Worm (Caenorhabditis elegans): ENCODE data around the gene hsp-25.

The hsp-25 gene

ce11 chrX:6050849-6051248 lies 11.4 kb upstream of the hsp-25 start:
- TF ChIP-seq pes-1 (GFP tag; IDR thresholded peaks at IDR 0.05) (no peak), tra-4 (tag; optimal IDR thresholded peaks at IDR 0.05) (no peak)

- TF ChIP-seq tbx-11 (GFP tag; IDR thresholded peaks at IDR 0.05) (no peak), tbx-37 (GFP tag; conservative IDR thresholded peaks at IDR 0.05) (no peak), ceh-13 (GFP tag; optimal IDR thresholded peaks at IDR 0.05) (no peak), ets-7 (tag; optimal IDR thresholded peaks at IDR 0.05) (no peak), hnd-1 (tag; optimal IDR thresholded peaks at IDR 0.05) (no peak), ceh-36 (tag; optimal IDR thresholded peaks at IDR 0.05) (no peak), flt-1 (GFP tag; IDR thresholded peaks at IDR 0.05) (no peak), tra-4 (tag; optimal IDR thresholded peaks at IDR 0.05) (no peak), ama-1 (optimal IDR thresholded peaks at IDR 0.05) (no peak), pes-1 (GFP tag; IDR thresholded peaks at IDR 0.05) (no peak), hmbx-1 (tag; optimal IDR thresholded peaks at IDR 0.05) (no peak), aly-1 (tag; optimal IDR thresholded peaks at IDR 0.05) (no peak), sea-1 (GFP tag; conservative IDR thresholded peaks at IDR 0.05) (no peak), F13C5.2 (tag; optimal IDR thresholded peaks at IDR 0.05) (no peak), B0310.2 (tag; optimal IDR thresholded peaks at IDR 0.05) (no peak), hmg-4 (GFP tag; optimal IDR thresholded peaks at IDR 0.05) (no peak)
Measured at ce11 chrX:6050078-6050477, 10.6 kb upstream of the hsp-25 start.

DNA sequence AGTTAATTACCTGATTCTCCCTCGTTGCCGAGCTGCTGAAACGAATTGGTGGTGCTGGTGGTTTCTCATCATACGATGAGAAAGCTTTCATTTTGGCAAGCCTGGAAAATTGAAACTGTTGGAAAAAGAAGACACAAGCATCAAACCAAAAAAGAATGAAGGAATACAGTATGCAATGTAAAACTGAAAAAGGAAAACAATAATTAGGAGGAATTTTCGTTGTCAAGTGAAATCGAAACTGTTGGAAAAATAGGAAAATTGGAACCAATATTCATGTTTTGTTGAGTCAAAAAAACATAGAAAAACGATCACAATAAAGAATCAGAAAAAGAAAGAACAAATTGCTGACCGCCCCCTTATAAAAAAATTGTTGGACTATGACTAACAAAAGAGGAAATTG lies 9.1 kb upstream of the hsp-25 start, which contains the start of gene pak-1:
TSS of gene pak-1 (minus strand) at position 101 of the 400 bp plus-strand sequence.
- no peak for TF ChIP-seq sea-1 (GFP tag; conservative IDR thresholded peaks at IDR 0.05)
- no peak for TF ChIP-seq tbx-37 (GFP tag; conservative IDR thresholded peaks at IDR 0.05)
- TF ChIP-seq pes-1 (GFP tag; IDR thresholded peaks at IDR 0.05): no peak
- TF ChIP-seq hnd-1 (tag; optimal IDR thresholded peaks at IDR 0.05): no peak
- no peak for TF ChIP-seq ama-1 (optimal IDR thresholded peaks at IDR 0.05)
- no peak for TF ChIP-seq tbx-11 (GFP tag; IDR thresholded peaks at IDR 0.05)
- TF ChIP-seq hmbx-1 (tag; optimal IDR thresholded peaks at IDR 0.05): no peak
- TF ChIP-seq scrt-1 (GFP tag; IDR thresholded peaks at IDR 0.05): no peak
- no peak for TF ChIP-seq F13C5.2 (tag; optimal IDR thresholded peaks at IDR 0.05)
- no peak for TF ChIP-seq ceh-13 (GFP tag; optimal IDR thresholded peaks at IDR 0.05)
- no peak for TF ChIP-seq B0310.2 (tag; optimal IDR thresholded peaks at IDR 0.05)
- no peak for TF ChIP-seq aly-1 (tag; optimal IDR thresholded peaks at IDR 0.05)
- no peak for TF ChIP-seq tra-4 (tag; optimal IDR thresholded peaks at IDR 0.05)

DNA sequence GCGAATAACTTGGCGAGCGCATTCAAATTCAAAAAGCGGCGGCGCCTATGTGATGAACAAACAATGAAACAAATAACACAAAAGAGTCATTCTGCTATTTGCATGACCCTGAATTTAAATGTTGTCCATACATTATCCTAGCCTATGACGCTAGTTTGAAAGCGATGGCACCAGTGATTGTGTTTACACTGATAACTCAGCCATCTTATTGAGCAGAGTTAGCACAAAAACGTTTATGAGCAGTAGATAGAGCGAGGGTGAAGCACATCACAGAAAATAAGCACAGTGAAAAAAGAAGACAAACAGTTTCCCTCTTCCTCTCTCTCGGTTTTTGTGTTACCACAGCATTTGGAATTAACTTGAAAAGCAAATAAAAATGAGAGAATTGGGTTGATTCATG lies 3.8 kb upstream of the hsp-25 start:
- TF ChIP-seq scrt-1 (GFP tag; IDR thresholded peaks at IDR 0.05) (no peak), F13C5.2 (tag; optimal IDR thresholded peaks at IDR 0.05) (no peak), tbx-37 (GFP tag; conservative IDR thresholded peaks at IDR 0.05) (no peak), hmbx-1 (tag; optimal IDR thresholded peaks at IDR 0.05) (no peak)

DNA sequence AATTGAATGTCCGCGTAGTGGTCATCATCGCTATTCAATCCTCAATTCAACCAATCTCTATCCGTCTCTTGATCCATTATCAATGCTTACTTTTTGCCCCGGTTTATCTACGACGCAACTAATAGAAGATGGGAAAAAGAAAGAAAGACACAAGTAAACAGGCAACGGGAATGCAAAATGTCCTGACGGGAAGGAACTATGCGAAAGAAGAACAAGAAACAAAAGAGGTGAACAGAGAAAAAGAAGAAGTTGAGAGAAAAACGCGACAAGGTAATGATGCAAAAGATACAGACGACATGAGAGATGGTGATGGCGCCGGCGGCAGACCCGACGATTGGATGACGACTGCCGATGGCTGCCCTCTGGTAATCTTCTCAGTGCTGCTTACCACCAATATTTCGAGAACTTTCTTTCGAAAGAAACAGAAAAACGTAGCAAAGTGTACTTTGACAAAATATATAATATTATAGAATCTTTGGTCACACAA lies 2.6 kb upstream of the hsp-25 start:
- TF ChIP-seq B0310.2 (tag; optimal IDR thresholded peaks at IDR 0.05): no peak
- no peak for TF ChIP-seq tra-4 (tag; optimal IDR thresholded peaks at IDR 0.05)
- TF ChIP-seq flt-1 (GFP tag; IDR thresholded peaks at IDR 0.05): no peak
- no peak for TF ChIP-seq aly-1 (tag; optimal IDR thresholded peaks at IDR 0.05)
- no peak for TF ChIP-seq scrt-1 (GFP tag; IDR thresholded peaks at IDR 0.05)
- TF ChIP-seq ets-7 (tag; optimal IDR thresholded peaks at IDR 0.05): no peak
- no peak for TF ChIP-seq ama-1 (optimal IDR thresholded peaks at IDR 0.05)
- TF ChIP-seq ceh-36 (tag; optimal IDR thresholded peaks at IDR 0.05): no peak
- TF ChIP-seq sea-1 (GFP tag; conservative IDR thresholded peaks at IDR 0.05): no peak
- no peak for TF ChIP-seq hmbx-1 (tag; optimal IDR thresholded peaks at IDR 0.05)
- TF ChIP-seq hmg-4 (GFP tag; optimal IDR thresholded peaks at IDR 0.05): no peak
- no peak for TF ChIP-seq F13C5.2 (tag; optimal IDR thresholded peaks at IDR 0.05)

- no peak for TF ChIP-seq flt-1 (GFP tag; IDR thresholded peaks at IDR 0.05)
- no peak for TF ChIP-seq ama-1 (optimal IDR thresholded peaks at IDR 0.05)
- no peak for TF ChIP-seq hnd-1 (tag; optimal IDR thresholded peaks at IDR 0.05)
Measured at ce11 chrX:6041094-6041441, 1.6 kb upstream of the hsp-25 start.

- no peak for TF ChIP-seq pes-1 (GFP tag; IDR thresholded peaks at IDR 0.05)
- TF ChIP-seq hmbx-1 (tag; optimal IDR thresholded peaks at IDR 0.05): no peak
- peak; percentile 56 for TF ChIP-seq hmg-4 (GFP tag; optimal IDR thresholded peaks at IDR 0.05)
- TF ChIP-seq sea-1 (GFP tag; conservative IDR thresholded peaks at IDR 0.05): no peak
- TF ChIP-seq aly-1 (tag; optimal IDR thresholded peaks at IDR 0.05): no peak
- no peak for TF ChIP-seq scrt-1 (GFP tag; IDR thresholded peaks at IDR 0.05)
- no peak for TF ChIP-seq ceh-13 (GFP tag; optimal IDR thresholded peaks at IDR 0.05)
Measured at ce11 chrX:6040435-6041093, 1.1 kb upstream of the hsp-25 start.

DNA sequence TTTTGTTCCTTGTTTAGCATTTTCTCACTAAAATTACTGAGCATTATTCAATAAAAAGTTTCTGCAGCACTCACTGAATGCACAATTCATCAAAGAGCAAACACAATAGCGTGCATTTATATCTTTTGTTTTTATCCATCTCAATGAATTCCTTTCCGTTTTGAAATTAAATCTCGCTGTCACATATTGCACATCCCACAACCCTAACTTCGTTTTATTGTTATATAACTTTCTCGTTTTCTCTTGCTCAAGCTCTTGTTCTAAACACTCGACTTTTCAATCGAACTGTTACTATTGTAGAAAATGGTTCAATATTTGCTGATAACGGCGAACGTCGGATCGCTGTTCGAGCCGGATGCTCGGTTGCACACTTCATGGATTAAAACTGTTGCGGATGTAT lies 8.3 kb downstream of the hsp-25 start, which contains the start of gene ipp-5:
TSS of gene ipp-5 (plus strand) at position 301 of the 400 bp plus-strand sequence.
- TF ChIP-seq ceh-36 (tag; optimal IDR thresholded peaks at IDR 0.05) (no peak), sea-1 (GFP tag; conservative IDR thresholded peaks at IDR 0.05) (no peak), ceh-13 (GFP tag; optimal IDR thresholded peaks at IDR 0.05) (no peak), B0310.2 (tag; optimal IDR thresholded peaks at IDR 0.05) (no peak), ama-1 (optimal IDR thresholded peaks at IDR 0.05) (no peak), aly-1 (tag; optimal IDR thresholded peaks at IDR 0.05) (no peak), tbx-37 (GFP tag; conservative IDR thresholded peaks at IDR 0.05) (no peak), tbx-11 (GFP tag; IDR thresholded peaks at IDR 0.05) (no peak)
